Worm (Caenorhabditis elegans) whole organism, L4 larva: Measurements from ENCODE around the gene seip-1.

Source experiments
- F37D6.2 ChIP-seq: sonication (generic microtip); optimal IDR thresholded peaks from 2 replicates; lab custom pipeline; 2016; ENCODE audit warnings: mild to moderate bottlenecking, missing genetic modification characterization, missing compliant biosample characterization
- F44E2.7 ChIP-seq: fragments of 200-800 bp; sonication (Bioruptor generic); IDR thresholded peaks from 2 replicates; pipeline ENCODE4 v2.1.2; 2022; ENCODE audit warnings: missing genetic modification characterization, missing compliant biosample characterization
- F49E8.2 ChIP-seq: sonication (generic microtip); optimal IDR thresholded peaks from 2 replicates; lab custom pipeline; 2016; ENCODE audit warnings: missing compliant biosample characterization, mild to moderate bottlenecking, missing genetic modification characterization, borderline replicate concordance
- R02D3.7 ChIP-seq: fragments of 150-350 bp; sonication (generic microtip); optimal IDR thresholded peaks from 3 replicates; lab custom pipeline; 2014; ENCODE audit warnings: missing biosample characterization, missing genetic modification characterization
- T20F7.1 ChIP-seq: fragments of 200-800 bp; sonication (Bioruptor generic); optimal IDR thresholded peaks from 2 replicates; lab custom pipeline; 2018; ENCODE audit warnings: mild to moderate bottlenecking, missing genetic modification characterization, missing compliant biosample characterization
- Y75B8A.6 ChIP-seq: fragments of 200-800 bp; sonication (Bioruptor generic); IDR thresholded peaks from 2 replicates; pipeline ENCODE4 v1.3.6; 2022; ENCODE audit warnings: missing genetic modification reagents, missing genetic modification characterization, missing compliant biosample characterization
- ZK337.2 ChIP-seq: fragments of 200-800 bp; sonication (Bioruptor generic); IDR thresholded peaks from 2 replicates; pipeline ENCODE4 v1.3.6; 2022; ENCODE audit warnings: missing genetic modification reagents, missing genetic modification characterization, missing compliant biosample characterization
- ZK546.5 ChIP-seq, 2 experiments: sonication (generic microtip); optimal IDR thresholded peaks; 2 replicates each; lab custom pipeline; 2017; ENCODE audit warnings: missing biosample characterization in 2 of 2, missing genetic modification characterization in 2 of 2
- aha-1 ChIP-seq: fragments of 150-350 bp; peaks from one replicate; lab custom pipeline; 2014; ENCODE audit warnings: missing biosample characterization, missing genetic modification characterization
- aly-2 ChIP-seq: sonication (generic microtip); optimal IDR thresholded peaks from 2 replicates; lab custom pipeline; 2018; ENCODE audit warnings: missing biosample characterization, missing genetic modification characterization
- arid-1 ChIP-seq: fragments of 200-800 bp; sonication (Bioruptor generic); conservative IDR thresholded peaks from 2 replicates; pipeline ENCODE4 v1.3.6; 2022; ENCODE audit warnings: missing genetic modification reagents, missing genetic modification characterization, missing compliant biosample characterization
- ceh-62 ChIP-seq: sonication (generic microtip); optimal IDR thresholded peaks from 2 replicates; lab custom pipeline; 2017; ENCODE audit warnings: missing biosample characterization, missing genetic modification characterization
- ceh-82 ChIP-seq: sonication (generic microtip); optimal IDR thresholded peaks from 2 replicates; lab custom pipeline; 2017; ENCODE audit warnings: missing biosample characterization, missing genetic modification characterization
- ctbp-1 ChIP-seq: fragments of 200-800 bp; sonication (Bioruptor generic); IDR thresholded peaks from 2 replicates; pipeline ENCODE4 v1.3.6; 2022; ENCODE audit warnings: missing genetic modification reagents, missing genetic modification characterization, missing compliant biosample characterization
- dpl-1 ChIP-seq: fragments of 150-350 bp; optimal IDR thresholded peaks from 2 replicates; lab custom pipeline; 2014; ENCODE audit warnings: missing biosample characterization, missing genetic modification reagents, missing genetic modification characterization
- egl-43 ChIP-seq: fragments of 200-800 bp; sonication (Bioruptor generic); IDR thresholded peaks from 2 replicates; pipeline ENCODE4 v1.3.6; 2022; ENCODE audit warnings: missing genetic modification reagents, missing genetic modification characterization, missing compliant biosample characterization
- fkh-10 ChIP-seq: fragments of 150-350 bp; optimal IDR thresholded peaks from 2 replicates; lab custom pipeline; 2014; ENCODE audit warnings: missing biosample characterization, missing genetic modification reagents, missing genetic modification characterization
- gei-8 ChIP-seq: fragments of 200-800 bp; sonication (Bioruptor generic); optimal IDR thresholded peaks from 2 replicates; lab custom pipeline; 2018; ENCODE audit warnings: mild to moderate bottlenecking, missing genetic modification characterization, missing compliant biosample characterization
- hif-1 ChIP-seq, 2 experiments: sonication (generic microtip); optimal IDR thresholded peaks; 2 replicates each; lab custom pipeline; 2016 to 2017; ENCODE audit warnings: missing compliant biosample characterization in 2 of 2, missing genetic modification characterization in 2 of 2, missing genetic modification reagents in 2 of 2, missing genotype in 2 of 2, mild to moderate bottlenecking in 1 of 2
- hlh-11 ChIP-seq: fragments of 200-800 bp; sonication (Bioruptor generic); optimal IDR thresholded peaks from 2 replicates; lab custom pipeline; 2018; ENCODE audit warnings: mild to moderate bottlenecking, missing genetic modification characterization, missing compliant biosample characterization
- hmg-1.1 ChIP-seq: fragments of 200-800 bp; sonication (Bioruptor generic); IDR thresholded peaks from 2 replicates; pipeline ENCODE4 v1.3.6; 2022; ENCODE audit warnings: missing genetic modification reagents, missing genetic modification characterization, missing compliant biosample characterization
- jun-1 ChIP-seq: fragments of 150-350 bp; optimal IDR thresholded peaks from 2 replicates; lab custom pipeline; 2014; ENCODE audit warnings: missing biosample characterization, missing genetic modification reagents, missing genetic modification characterization
- lin-38 ChIP-seq: fragments of 200-800 bp; sonication (Bioruptor generic); IDR thresholded peaks from 2 replicates; pipeline ENCODE4 v1.3.6; 2022; ENCODE audit warnings: missing genetic modification reagents, missing genetic modification characterization, missing compliant biosample characterization
- madf-5 ChIP-seq, 2 experiments: fragments of 200-800 bp; sonication (Bioruptor generic); IDR thresholded peaks; 2 replicates each; pipeline ENCODE4 v1.3.6; 2022; ENCODE audit warnings: missing compliant biosample characterization in 2 of 2, missing genetic modification characterization in 2 of 2
- madf-9 ChIP-seq: fragments of 200-800 bp; sonication (Bioruptor generic); conservative IDR thresholded peaks from 2 replicates; pipeline ENCODE4 v1.3.6; 2022; ENCODE audit warnings: missing genetic modification reagents, missing genetic modification characterization, missing compliant biosample characterization
- mdl-1 ChIP-seq, 2 experiments: fragments of 150-350 bp in 1 of 2; sonication (generic microtip) in 1 of 2; optimal IDR thresholded peaks; 2 replicates each; lab custom pipeline; 2014 to 2017; ENCODE audit warnings: missing biosample characterization in 2 of 2, missing genetic modification characterization in 2 of 2
- mep-1 ChIP-seq: fragments of 150-350 bp; sonication (generic microtip); optimal IDR thresholded peaks from 3 replicates; lab custom pipeline; 2014; ENCODE audit warnings: missing biosample characterization, missing genetic modification characterization
- nhr-102 ChIP-seq: sonication (generic microtip); optimal IDR thresholded peaks from 2 replicates; lab custom pipeline; 2016; ENCODE audit warnings: mild to moderate bottlenecking, missing genetic modification characterization, moderate library complexity, missing compliant biosample characterization
- nhr-6 ChIP-seq: fragments of 150-350 bp; optimal IDR thresholded peaks from 2 replicates; lab custom pipeline; 2014; ENCODE audit warnings: missing biosample characterization, missing genetic modification characterization
- nhr-76 ChIP-seq: fragments of 150-350 bp; optimal IDR thresholded peaks from 2 replicates; lab custom pipeline; 2014; ENCODE audit warnings: missing biosample characterization, missing genetic modification characterization
- pha-4 ChIP-seq, 2 experiments: fragments of 150-350 bp in 1 of 2; fragments of 200-800 bp in 1 of 2; sonication (Bioruptor generic) in 1 of 2; IDR thresholded peaks in 1 of 2; optimal IDR thresholded peaks in 1 of 2; 2 replicates each; pipeline versions ENCODE4 v1.3.6 to Lab custom; 2014 to 2022; ENCODE audit warnings: missing genetic modification characterization in 2 of 2, missing genetic modification reagents in 2 of 2, missing biosample characterization in 1 of 2, missing compliant biosample characterization in 1 of 2
- pqm-1 ChIP-seq: sonication (generic microtip); optimal IDR thresholded peaks from 2 replicates; lab custom pipeline; 2017; ENCODE audit warnings: missing biosample characterization, missing genetic modification characterization
- rbr-2 ChIP-seq: sonication (generic microtip); optimal IDR thresholded peaks from 2 replicates; lab custom pipeline; 2016; ENCODE audit warnings: missing genotype, missing genetic modification characterization, missing compliant biosample characterization
- sdz-12 ChIP-seq: fragments of 200-800 bp; sonication (Bioruptor generic); optimal IDR thresholded peaks from 2 replicates; lab custom pipeline; 2018; ENCODE audit warnings: mild to moderate bottlenecking, missing genetic modification characterization, missing compliant biosample characterization
- snpc-1.2 ChIP-seq: fragments of 200-800 bp; sonication (Bioruptor generic); IDR thresholded peaks from 2 replicates; pipeline ENCODE4 v1.3.6; 2022; ENCODE audit warnings: missing genetic modification reagents, missing genetic modification characterization, missing compliant biosample characterization
- snpc-4 ChIP-seq: fragments of 150-350 bp; optimal IDR thresholded peaks from 2 replicates; lab custom pipeline; 2014; ENCODE audit warnings: missing biosample characterization, missing genetic modification characterization
- zag-1 ChIP-seq: fragments of 150-350 bp; optimal IDR thresholded peaks from 2 replicates; lab custom pipeline; 2014; ENCODE audit warnings: missing biosample characterization, missing genetic modification characterization
- ztf-11 ChIP-seq: fragments of 150-350 bp; optimal IDR thresholded peaks from 2 replicates; lab custom pipeline; 2014; ENCODE audit warnings: missing biosample characterization, missing genetic modification characterization
- ztf-7 ChIP-seq: fragments of 150-350 bp; optimal IDR thresholded peaks from 2 replicates; lab custom pipeline; 2014; ENCODE audit warnings: missing biosample characterization, missing genetic modification characterization

Gene seip-1

DNA sequence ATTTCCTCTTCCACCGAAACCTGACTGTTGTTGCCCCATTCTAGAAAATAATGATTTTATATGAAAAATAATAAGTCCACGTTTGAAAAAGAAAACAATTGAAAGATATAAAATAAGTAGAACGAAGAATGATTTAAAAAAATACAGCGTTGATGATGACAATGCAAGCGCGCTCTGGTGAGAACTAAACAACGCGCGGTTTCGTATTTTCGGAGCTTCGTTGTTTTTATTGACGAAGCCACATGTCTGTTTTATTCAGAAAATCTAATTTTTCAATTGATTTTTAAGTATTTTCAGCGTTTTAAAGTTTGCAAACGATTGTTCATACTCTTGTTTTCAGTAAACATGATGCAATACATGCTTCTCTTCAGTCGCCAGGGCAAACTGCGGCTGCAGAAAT is 35.4 kb downstream of the seip-1 start, which contains the start of the genes rpt-2 and aps-1 (continued):
- TF ChIP-seq ztf-11 (tag; lab: Kevin White, UChicago): no peak
- peak in 1 of 2 experiments; percentile 67 for TF ChIP-seq mdl-1 (tag; optimal IDR thresholded peaks at IDR 0.05; lab: Kevin White, UChicago)
- TF ChIP-seq ceh-82 (tag; lab: Kevin White, UChicago): no peak
- no peak for TF ChIP-seq fkh-10 (GFP tag; lab: Kevin White, UChicago)
- TF ChIP-seq zag-1 (tag; lab: Kevin White, UChicago): no peak
- TF ChIP-seq F37D6.2 (tag; lab: Kevin White, UChicago): peak; percentile 1
- no peak for TF ChIP-seq ctbp-1 (GFP tag; lab: Robert Waterston, UW)
- TF ChIP-seq egl-43: no peak
- TF ChIP-seq hlh-11 (tag; lab: Kevin White, UChicago): peak; percentile 60
- no peak for TF ChIP-seq snpc-4 (tag; lab: Kevin White, UChicago)
- TF ChIP-seq nhr-76 (tag; lab: Kevin White, UChicago): no peak
- TF ChIP-seq rbr-2: peak; percentile 68
- no peak for TF ChIP-seq Y75B8A.6 (GFP tag; lab: Robert Waterston, UW)
- TF ChIP-seq nhr-6 (tag; lab: Kevin White, UChicago): peak; percentile 45
- TF ChIP-seq ceh-62 (tag; lab: Kevin White, UChicago): no peak
- TF ChIP-seq pqm-1: peak; percentile 8
- no peak for TF ChIP-seq nhr-102
- TF ChIP-seq hif-1 (tag; optimal IDR thresholded peaks at IDR 0.05; lab: Kevin White, UChicago): peak in 1 of 2 experiments; percentile 44
- TF ChIP-seq madf-9 (GFP tag; lab: Robert Waterston, UW): no peak
- TF ChIP-seq hmg-1.1 (GFP tag; lab: Robert Waterston, UW): peak; percentile 56
- no peak for TF ChIP-seq F49E8.2 (tag; lab: Kevin White, UChicago)
- TF ChIP-seq gei-8: no peak
- TF ChIP-seq F44E2.7 (GFP tag; lab: Robert Waterston, UW): no peak
- no peak for TF ChIP-seq madf-5 (GFP tag; IDR thresholded peaks at IDR 0.05; lab: Robert Waterston, UW)
- peak; percentile 35 for TF ChIP-seq ztf-7 (tag; lab: Kevin White, UChicago)
- TF ChIP-seq aly-2 (tag; lab: Kevin White, UChicago): no peak
- no peak for TF ChIP-seq R02D3.7
- TF ChIP-seq ZK337.2: no peak
- TF ChIP-seq sdz-12 (GFP tag; lab: Kevin White, UChicago): no peak
- peak; percentile 79 for TF ChIP-seq dpl-1 (GFP tag; lab: Kevin White, UChicago)

ce11 chrV:6016097-6016496 is 36.9 kb downstream of the seip-1 start:
- TF ChIP-seq T20F7.1 (GFP tag; lab: Kevin White, UChicago) (peak; percentile 48), hlh-11 (tag; lab: Kevin White, UChicago) (peak; percentile 3), jun-1 (tag; lab: Kevin White, UChicago) (peak; percentile 59), ZK546.5 (tag; optimal IDR thresholded peaks at IDR 0.05; lab: Kevin White, UChicago) (no peak), aha-1 (tag; lab: Kevin White, UChicago) (peak; percentile 15)

- TF ChIP-seq mep-1 (peak; percentile 40), lin-38 (GFP tag; lab: Robert Waterston, UW) (peak; percentile 44), pha-4 (GFP tag; IDR thresholded peaks at IDR 0.05; lab: Robert Waterston, UW) (peak; percentile 9; the same call in 1 of the 2 replicates), pha-4 (tag; optimal IDR thresholded peaks at IDR 0.05; lab: Kevin White, UChicago) (no peak), F49E8.2 (tag; lab: Kevin White, UChicago) (peak; percentile 31), arid-1 (GFP tag; lab: Robert Waterston, UW) (peak; percentile 9; the same call in 1 of the 2 replicates), egl-43 (peak; percentile 22; the same call in 1 of the 2 replicates), snpc-4 (tag; lab: Kevin White, UChicago) (no peak), Y75B8A.6 (GFP tag; lab: Robert Waterston, UW) (no peak), F44E2.7 (GFP tag; lab: Robert Waterston, UW) (no peak), snpc-1.2 (GFP tag; lab: Robert Waterston, UW) (peak; percentile 46; the same call in 1 of the 2 replicates)
Measured at ce11 chrV:6015546-6016089, 37.4 kb downstream of the seip-1 start.
